Worm (Caenorhabditis elegans): ENCODE measurements around the gene F18G5.6.

DNA sequence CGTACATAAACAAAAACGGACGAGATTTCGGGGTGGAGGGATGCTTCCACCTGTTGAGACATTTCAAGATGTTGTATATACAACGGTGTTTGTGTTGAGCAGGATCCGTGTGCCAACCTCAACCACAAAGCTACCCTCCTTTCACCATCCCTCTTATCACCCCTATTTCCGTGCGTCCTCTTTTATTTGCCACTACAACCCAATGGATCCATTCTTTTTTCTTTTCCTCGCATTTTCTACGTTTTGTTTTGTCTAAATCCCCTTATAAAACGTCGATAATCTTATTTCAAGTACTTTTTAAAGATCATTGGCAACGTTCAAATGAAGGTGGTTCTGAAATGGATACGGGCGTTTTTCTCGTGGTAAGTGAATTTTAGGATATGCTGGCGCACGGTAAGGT, 20.9 kb downstream of the F18G5.6 start, which contains the start of gene gpa-12:
- no peak for TF ChIP-seq aly-2 (tag; optimal IDR thresholded peaks at IDR 0.05)
- no peak for TF ChIP-seq ceh-82 (tag; optimal IDR thresholded peaks at IDR 0.05)
- TF ChIP-seq fos-1 (tag; optimal IDR thresholded peaks at IDR 0.05) = no peak
- TF ChIP-seq unc-62 (GFP tag; optimal IDR thresholded peaks at IDR 0.05) = no peak
- TF ChIP-seq nhr-77 (tag; optimal IDR thresholded peaks at IDR 0.05) = no peak
- no peak for TF ChIP-seq nhr-28 (tag; optimal IDR thresholded peaks at IDR 0.05)

Data from whole organism, L3 larva.